Fruit fly (Drosophila melanogaster) whole organism, embryonic: ENCODE measurements around the gene Mdh1.

Experiments
- BtbVII ChIP-seq: fragments of 200-800 bp; sonication (Bioruptor generic); optimal IDR thresholded peaks from 3 replicates; lab custom pipeline; 2017; ENCODE audit warnings: missing biosample characterization, mild to moderate bottlenecking, missing genetic modification characterization
- CG1024 ChIP-seq: fragments of 200-800 bp; sonication (Bioruptor generic); IDR thresholded peaks from 2 replicates; pipeline ENCODE4 v1.3.6; 2022; ENCODE audit warnings: missing biosample characterization, missing genetic modification characterization
- CG10321 ChIP-seq: fragments of 200-800 bp; sonication (Bioruptor generic); IDR thresholded peaks from 2 replicates; pipeline ENCODE4 v1.3.6; 2022; ENCODE audit warnings: missing biosample characterization, missing genetic modification characterization
- CG10462 ChIP-seq: fragments of 200-800 bp; sonication (Bioruptor generic); optimal IDR thresholded peaks from 2 replicates; lab custom pipeline; 2016; ENCODE audit warnings: missing biosample characterization, missing genetic modification characterization
- CG12236 ChIP-seq: fragments of 200-800 bp; sonication (Bioruptor generic); optimal IDR thresholded peaks from 2 replicates; lab custom pipeline; 2016; ENCODE audit warnings: missing biosample characterization, missing genetic modification characterization
- CG12942 ChIP-seq: fragments of 200-800 bp; sonication (Bioruptor generic); optimal IDR thresholded peaks from 3 replicates; lab custom pipeline; 2016; ENCODE audit warnings: missing biosample characterization, missing genetic modification characterization
- CG13624 ChIP-seq: fragments of 200-800 bp; sonication (Bioruptor generic); optimal IDR thresholded peaks from 2 replicates; lab custom pipeline; 2016; ENCODE audit warnings: missing biosample characterization, missing genetic modification characterization
- CG14860 ChIP-seq: fragments of 200-800 bp; sonication (Bioruptor generic); IDR thresholded peaks from 3 replicates; pipeline ENCODE4 v1.3.6; 2022; ENCODE audit warnings: missing biosample characterization, missing genetic modification characterization; ENCODE audit not compliant: partially characterized antibody
- CG15601 ChIP-seq: fragments of 200-800 bp; sonication (Bioruptor generic); optimal IDR thresholded peaks from 3 replicates; lab custom pipeline; 2019; ENCODE audit warnings: missing biosample characterization, mild to moderate bottlenecking, missing genetic modification characterization, moderate library complexity
- CG16863 ChIP-seq: fragments of 200-800 bp; sonication (Bioruptor generic); optimal IDR thresholded peaks from 3 replicates; lab custom pipeline; 2016; ENCODE audit warnings: missing biosample characterization, missing genetic modification characterization
- CG17361 ChIP-seq: fragments of 200-800 bp; sonication (Bioruptor generic); IDR thresholded peaks from 3 replicates; pipeline ENCODE4 v1.3.6; 2022; ENCODE audit warnings: missing biosample characterization, missing genetic modification characterization
- CG18262 ChIP-seq: fragments of 200-800 bp; optimal IDR thresholded peaks from 3 replicates; lab custom pipeline; 2019; ENCODE audit warnings: missing biosample characterization, mild to moderate bottlenecking, missing genetic modification characterization, moderate library complexity
- CG18764 ChIP-seq: fragments of 200-800 bp; sonication (Bioruptor generic); optimal IDR thresholded peaks from 3 replicates; lab custom pipeline; 2016; ENCODE audit warnings: missing biosample characterization, missing genetic modification characterization
- CG2712 ChIP-seq: fragments of 200-800 bp; optimal IDR thresholded peaks from 3 replicates; lab custom pipeline; 2019; ENCODE audit warnings: missing biosample characterization, mild to moderate bottlenecking, missing genetic modification characterization, moderate library complexity
- CG34422 ChIP-seq: fragments of 200-800 bp; sonication (Bioruptor generic); IDR thresholded peaks from 3 replicates; pipeline ENCODE4 v1.3.6; 2022; ENCODE audit warnings: missing biosample characterization, missing genetic modification characterization
- CG4282 ChIP-seq: fragments of 200-800 bp; sonication (Bioruptor generic); optimal IDR thresholded peaks from 2 replicates; lab custom pipeline; 2016; ENCODE audit warnings: missing biosample characterization, missing genetic modification characterization
- CG5245 ChIP-seq: fragments of 200-800 bp; sonication (Bioruptor generic); optimal IDR thresholded peaks from 3 replicates; lab custom pipeline; 2016; ENCODE audit warnings: missing biosample characterization, missing genetic modification characterization
- CG6683 ChIP-seq: fragments of 200-800 bp; sonication (Bioruptor generic); optimal IDR thresholded peaks from 2 replicates; lab custom pipeline; 2017; ENCODE audit warnings: missing biosample characterization, mild to moderate bottlenecking, missing genetic modification characterization, missing genetic modification reagents
- CG7839 ChIP-seq: fragments of 200-800 bp; sonication (Bioruptor generic); optimal IDR thresholded peaks from 3 replicates; lab custom pipeline; 2018; ENCODE audit warnings: missing biosample characterization, mild to moderate bottlenecking, missing genetic modification characterization, moderate library complexity
- CG8290 ChIP-seq, 3 experiments: fragments of 200-800 bp; sonication (Bioruptor generic); optimal IDR thresholded peaks; 2 replicates each; lab custom pipeline; 2016 to 2019; ENCODE audit warnings: missing biosample characterization in 3 of 3, missing genetic modification characterization in 3 of 3, mild to moderate bottlenecking in 2 of 3, moderate library complexity in 1 of 3
- CG9817 ChIP-seq: fragments of 200-800 bp; sonication (Bioruptor generic); optimal IDR thresholded peaks from 2 replicates; lab custom pipeline; 2018; ENCODE audit warnings: missing biosample characterization, mild to moderate bottlenecking, missing genetic modification characterization, moderate library complexity
- CoRest ChIP-seq: fragments of 200-800 bp; sonication (Bioruptor generic); optimal IDR thresholded peaks from 3 replicates; lab custom pipeline; 2018; ENCODE audit warnings: missing biosample characterization, mild to moderate bottlenecking, missing genetic modification characterization, moderate library complexity
- D19B ChIP-seq: fragments of 200-800 bp; sonication (Bioruptor generic); optimal IDR thresholded peaks from 2 replicates; lab custom pipeline; 2017; ENCODE audit warnings: missing biosample characterization, mild to moderate bottlenecking, missing genetic modification characterization
- Deaf1 ChIP-seq: fragments of 200-800 bp; optimal IDR thresholded peaks from 3 replicates; lab custom pipeline; 2019; ENCODE audit warnings: missing biosample characterization, mild to moderate bottlenecking, missing genetic modification characterization, moderate library complexity
- Drgx ChIP-seq: fragments of 200-800 bp; sonication (Bioruptor generic); IDR thresholded peaks from 2 replicates; pipeline ENCODE4 v1.3.6; 2022; ENCODE audit warnings: missing biosample characterization, missing genetic modification characterization
- GATAe ChIP-seq: fragments of 200-800 bp; sonication (Bioruptor generic); conservative IDR thresholded peaks from 2 replicates; pipeline ENCODE4 v1.3.6; 2022; ENCODE audit warnings: missing biosample characterization, missing genetic modification characterization
- Gsc ChIP-seq: fragments of 200-800 bp; sonication (Bioruptor generic); IDR thresholded peaks from 2 replicates; pipeline ENCODE4 v1.3.6; 2022; ENCODE audit warnings: missing biosample characterization, missing genetic modification characterization
- HLH4C ChIP-seq: fragments of 200-800 bp; sonication (Bioruptor generic); IDR thresholded peaks from 3 replicates; pipeline ENCODE4 v1.3.6; 2022; ENCODE audit warnings: missing biosample characterization, missing genetic modification characterization; ENCODE audit not compliant: partially characterized antibody
- Max ChIP-seq: fragments of 200-800 bp; sonication (Bioruptor generic); optimal IDR thresholded peaks from 2 replicates; lab custom pipeline; 2016; ENCODE audit warnings: missing biosample characterization, mild to moderate bottlenecking, missing genetic modification characterization
- Rfx ChIP-seq: fragments of 200-800 bp; sonication (Bioruptor generic); IDR thresholded peaks from 2 replicates; pipeline ENCODE4 v1.3.6; 2022; ENCODE audit warnings: missing biosample characterization, missing genetic modification characterization
- Spps ChIP-seq: fragments of 200-800 bp; sonication (Bioruptor generic); optimal IDR thresholded peaks from 2 replicates; lab custom pipeline; 2018; ENCODE audit warnings: missing biosample characterization, mild to moderate bottlenecking, missing genetic modification characterization
- Usf ChIP-seq: fragments of 200-800 bp; sonication (Bioruptor generic); optimal IDR thresholded peaks from 2 replicates; lab custom pipeline; 2017; ENCODE audit warnings: missing genotype, missing biosample characterization, missing genetic modification characterization
- br ChIP-seq: fragments of >200 bp; optimal IDR thresholded peaks from 2 replicates; lab custom pipeline; 2017
- chif ChIP-seq, 2 experiments: fragments of 200-800 bp; sonication (Bioruptor generic); optimal IDR thresholded peaks; 3 replicates each; lab custom pipeline; 2016; ENCODE audit warnings: missing biosample characterization in 2 of 2, missing genetic modification characterization in 2 of 2
- danr ChIP-seq: fragments of 200-800 bp; sonication (Bioruptor generic); IDR thresholded peaks from 2 replicates; pipeline ENCODE4 v1.3.6; 2022; ENCODE audit warnings: missing biosample characterization, missing genetic modification characterization
- gem ChIP-seq: fragments of 200-800 bp; sonication (Bioruptor generic); optimal IDR thresholded peaks from 2 replicates; lab custom pipeline; 2019; ENCODE audit warnings: missing biosample characterization, mild to moderate bottlenecking, missing genetic modification characterization, moderate library complexity
- grn ChIP-seq: fragments of 200-800 bp; sonication (Bioruptor generic); optimal IDR thresholded peaks from 3 replicates; lab custom pipeline; 2017; ENCODE audit warnings: missing biosample characterization, missing genetic modification characterization
- inv ChIP-seq: fragments of 200-800 bp; sonication (Bioruptor generic); IDR thresholded peaks from 2 replicates; pipeline ENCODE4 v1.3.6; 2022; ENCODE audit warnings: missing biosample characterization, missing genetic modification characterization; ENCODE audit not compliant: partially characterized antibody
- ken ChIP-seq: fragments of 200-800 bp; sonication (Bioruptor generic); IDR thresholded peaks from 3 replicates; pipeline ENCODE4 v1.3.6; 2022; ENCODE audit warnings: missing biosample characterization, missing genetic modification characterization
- pum ChIP-seq: fragments of 200-800 bp; sonication (Bioruptor generic); optimal IDR thresholded peaks from 2 replicates; lab custom pipeline; 2016; ENCODE audit warnings: missing biosample characterization, missing genetic modification characterization
- pzg ChIP-seq: fragments of 200-800 bp; sonication (Bioruptor generic); optimal IDR thresholded peaks from 3 replicates; lab custom pipeline; 2018; ENCODE audit warnings: missing biosample characterization, mild to moderate bottlenecking, missing genetic modification characterization, moderate library complexity
- ranshi ChIP-seq: fragments of 200-800 bp; sonication (Bioruptor generic); IDR thresholded peaks from 2 replicates; pipeline ENCODE4 v1.3.6; 2022; ENCODE audit warnings: missing biosample characterization, missing genetic modification characterization
- sc ChIP-seq, 3 experiments: fragments of >200 bp in 2 of 3; fragments of 200-800 bp in 1 of 3; sonication (Bioruptor generic) in 1 of 3; optimal IDR thresholded peaks; 2 replicates in 2 of 3; 3 replicates in 1 of 3; lab custom pipeline; 2017; ENCODE audit warnings: mild to moderate bottlenecking in 1 of 3, missing biosample characterization in 1 of 3, missing genetic modification characterization in 1 of 3, missing genetic modification reagents in 1 of 3
- slbo ChIP-seq: fragments of 200-800 bp; sonication (Bioruptor generic); IDR thresholded peaks from 2 replicates; pipeline ENCODE4 v1.3.6; 2022; ENCODE audit warnings: missing biosample characterization, missing genetic modification characterization
- sr ChIP-seq: fragments of 200-800 bp; sonication (Bioruptor generic); IDR thresholded peaks from 3 replicates; pipeline ENCODE4 v1.3.6; 2022; ENCODE audit warnings: missing biosample characterization, missing genetic modification characterization
- tin ChIP-seq: fragments of 200-800 bp; sonication (Bioruptor generic); optimal IDR thresholded peaks from 3 replicates; lab custom pipeline; 2016; ENCODE audit warnings: missing biosample characterization, missing genetic modification characterization
- trem ChIP-seq: fragments of 200-800 bp; optimal IDR thresholded peaks from 3 replicates; lab custom pipeline; 2019; ENCODE audit warnings: missing biosample characterization, mild to moderate bottlenecking, missing genetic modification characterization, moderate library complexity
- ttk ChIP-seq: fragments of 200-800 bp; sonication (Bioruptor generic); IDR thresholded peaks from 2 replicates; pipeline ENCODE4 v2.1.2; 2022; ENCODE audit warnings: missing biosample characterization, missing genetic modification characterization
- wdn ChIP-seq: fragments of 200-800 bp; sonication (Bioruptor generic); IDR thresholded peaks from 2 replicates; pipeline ENCODE4 v1.3.6; 2022; ENCODE audit warnings: missing biosample characterization, missing genetic modification characterization
- yki ChIP-seq: fragments of >200 bp; optimal IDR thresholded peaks from 3 replicates; lab custom pipeline; 2018

The Mdh1 gene

dm6 chr2L:10362408-10363067, 33.6 kb downstream of the Mdh1 start, which contains the start of the genes Cand1 and pim (continued):
- TF ChIP-seq CG14860 (GFP tag; lab: Robert Waterston, UW) (0 out of 3 replicates have a peak, but pooled peaks have one; percentile 12), ken (GFP tag; lab: Robert Waterston, UW) (no peak), CG17361 (GFP tag; lab: Robert Waterston, UW) (peak; percentile 48; the same call in 1 of the 3 replicates), CG15601 (tag; lab: Kevin White, UChicago) (peak; percentile 62), danr (GFP tag; lab: Robert Waterston, UW) (no peak), Max (GFP tag; lab: Kevin White, UChicago) (no peak), Deaf1 (tag; lab: Kevin White, UChicago) (no peak), trem (tag; lab: Kevin White, UChicago) (peak; percentile 81), CG34422 (GFP tag; lab: Robert Waterston, UW) (no peak), CG18262 (tag; lab: Kevin White, UChicago) (peak; percentile 23), CoRest (tag; lab: Kevin White, UChicago) (peak; percentile 59), Drgx (no peak), CG12236 (no peak), CG10321 (no peak), slbo (peak; percentile 55; the same call in 1 of the 2 replicates), sr (GFP tag; lab: Robert Waterston, UW) (no peak), CG6683 (no peak), pzg (peak; percentile 58), gem (tag; lab: Kevin White, UChicago) (no peak), Rfx (peak; percentile 35; the same call in 1 of the 2 replicates), BtbVII (no peak), CG10462 (no peak), wdn (GFP tag; lab: Robert Waterston, UW) (no peak), CG1024 (GFP tag; lab: Robert Waterston, UW) (no peak), grn (GFP tag; lab: Kevin White, UChicago) (no peak), CG8290 (GFP tag; optimal IDR thresholded peaks at IDR 0.05; lab: Kevin White, UChicago) (no peak), CG8290 (tag; optimal IDR thresholded peaks at IDR 0.05; lab: Kevin White, UChicago) (no peak), CG2712 (tag; lab: Kevin White, UChicago) (peak; percentile 63), Gsc (GFP tag; lab: Robert Waterston, UW) (no peak), CG5245 (no peak), ttk (no peak), br (lab: Kevin White, UChicago) (no peak), yki (lab: Kevin White, UChicago) (no peak), chif (GFP tag; optimal IDR thresholded peaks at IDR 0.05; lab: Kevin White, UChicago) (no peak), inv (peak; percentile 55), CG9817 (tag; lab: Kevin White, UChicago) (no peak), HLH4C (GFP tag; lab: Robert Waterston, UW) (peak; percentile 54; the same call in 1 of the 3 replicates), CG7839 (tag; lab: Kevin White, UChicago) (no peak), sc (optimal IDR thresholded peaks at IDR 0.05; lab: Kevin White, UChicago) (no peak), sc (GFP tag; optimal IDR thresholded peaks at IDR 0.05; lab: Kevin White, UChicago) (no peak), Spps (tag; lab: Kevin White, UChicago) (no peak), GATAe (no peak), CG4282 (GFP tag; lab: Kevin White, UChicago) (no peak), pum (GFP tag; lab: Kevin White, UChicago) (no peak), CG16863 (GFP tag; lab: Kevin White, UChicago) (no peak), tin (GFP tag; lab: Kevin White, UChicago) (no peak), D19B (GFP tag; lab: Kevin White, UChicago) (no peak), CG12942 (GFP tag; lab: Kevin White, UChicago) (no peak), ranshi (GFP tag; lab: Robert Waterston, UW) (no peak), CG13624 (GFP tag; lab: Kevin White, UChicago) (no peak), CG18764 (GFP tag; lab: Kevin White, UChicago) (no peak), Usf (GFP tag; lab: Kevin White, UChicago) (no peak)
